Worm (Caenorhabditis elegans): ENCODE results near the gene T03D8.6.

DNA sequence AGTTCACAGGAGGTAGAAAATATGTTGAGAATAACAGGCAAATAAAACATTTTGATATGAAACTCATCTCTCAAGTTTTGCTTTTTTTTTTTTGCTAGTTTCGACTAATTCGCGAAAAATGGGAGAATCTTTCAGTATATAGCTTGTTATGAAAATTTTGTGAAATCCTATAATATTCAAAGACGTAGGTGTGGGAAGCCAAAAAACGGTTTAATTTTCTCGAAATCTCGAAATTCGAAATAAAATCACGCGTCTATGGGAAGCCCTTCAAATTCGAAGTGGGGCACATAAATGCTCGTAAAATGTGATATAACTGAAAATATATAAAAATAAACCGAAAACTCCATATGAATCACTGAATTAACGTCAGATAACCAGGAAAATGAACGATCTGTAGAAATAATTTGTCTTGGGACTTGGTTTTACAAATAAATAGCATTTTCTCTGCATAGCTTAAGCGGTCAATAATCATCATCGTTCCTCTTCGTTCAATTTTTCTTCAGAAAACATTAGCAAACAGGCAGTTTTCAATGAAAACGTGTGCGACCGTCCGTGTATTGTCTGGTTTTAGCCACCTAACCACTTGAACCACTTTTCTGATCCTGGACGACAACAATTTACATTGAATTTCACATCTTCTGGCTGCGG lies 5.0 kb upstream of the T03D8.6 start, which contains the start of the genes gcy-22 and grl-14:
- TF ChIP-seq unc-62 (GFP tag; optimal IDR thresholded peaks at IDR 0.05): no peak
- no peak for TF ChIP-seq nhr-12 (tag; optimal IDR thresholded peaks at IDR 0.05)
- TF ChIP-seq tbx-2 (tag; optimal IDR thresholded peaks at IDR 0.05): no peak
- TF ChIP-seq dpl-1 (GFP tag; optimal IDR thresholded peaks at IDR 0.05): no peak
- TF ChIP-seq ama-1 (optimal IDR thresholded peaks at IDR 0.05): no peak
